Fruit fly (Drosophila melanogaster) whole organism, pupa: ENCODE results near the gene dmrt11E.

Experiments
- CG15710 ChIP-seq: fragments of 200-800 bp; sonication (Bioruptor generic); optimal IDR thresholded peaks from 2 replicates; lab custom pipeline; 2018; ENCODE audit warnings: missing biosample characterization, mild to moderate bottlenecking, missing genetic modification characterization, moderate library complexity
- CG4496 ChIP-seq: fragments of 200-800 bp; sonication (Bioruptor generic); IDR thresholded peaks from 3 replicates; pipeline ENCODE4 v1.3.6; 2022; ENCODE audit warnings: missing biosample characterization, missing genetic modification characterization
- CG8301 ChIP-seq: fragments of 200-800 bp; sonication (Bioruptor generic); optimal IDR thresholded peaks from 2 replicates; lab custom pipeline; 2018; ENCODE audit warnings: missing biosample characterization, mild to moderate bottlenecking, missing genetic modification characterization

DNA sequence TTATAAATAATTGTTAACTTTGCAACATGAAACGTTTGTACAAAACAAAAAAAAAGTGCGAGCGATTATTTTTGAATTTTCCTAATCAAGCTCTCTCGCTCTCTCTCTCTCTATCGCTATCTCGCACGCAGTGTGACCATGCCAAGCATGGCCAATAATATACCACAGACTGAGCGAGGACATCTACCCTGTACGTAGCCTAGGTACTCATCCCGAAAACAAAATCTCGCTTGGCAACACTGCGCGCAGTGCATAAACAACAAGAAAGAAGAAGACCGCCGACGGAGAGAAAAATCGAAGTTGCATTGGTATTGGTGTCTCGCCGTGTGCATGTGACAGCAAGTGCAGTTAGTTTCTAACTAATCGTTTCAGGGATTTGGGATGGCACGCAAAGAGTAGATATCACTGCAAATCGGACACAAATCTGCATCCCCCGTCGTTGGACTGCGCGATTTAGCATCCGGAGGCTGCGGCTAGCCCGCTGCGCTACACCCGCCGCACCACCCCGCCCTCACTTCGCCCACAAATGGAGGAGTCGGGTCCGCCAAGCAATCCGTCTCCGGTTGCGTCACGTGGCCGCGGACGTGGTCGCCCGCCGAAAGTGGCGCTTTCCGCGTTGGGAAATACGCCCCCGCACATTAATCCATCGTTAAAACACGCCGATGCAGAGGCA lies 45.1 kb downstream of the dmrt11E start, which contains the start of the genes CG1998 and Set2:
- TF ChIP-seq CG8301 (tag; lab: Kevin White, UChicago) (no peak), CG15710 (tag; lab: Kevin White, UChicago) (no peak), CG4496 (GFP tag; lab: Robert Waterston, UW) (no peak)
